Fruit fly (Drosophila melanogaster) whole organism, embryonic: ENCODE data around the gene CG15423.
A peak's percentile ranks its signal among the peaks of the same experiment; 100 is the strongest.

Experiments
- Bteb2 ChIP-seq: fragments of 200-800 bp; sonication (Bioruptor generic); optimal IDR thresholded peaks from 2 replicates; lab custom pipeline; 2016; ENCODE audit warnings: missing biosample characterization, missing genetic modification characterization
- CG10543 ChIP-seq: fragments of 200-800 bp; sonication (Bioruptor generic); optimal IDR thresholded peaks from 3 replicates; lab custom pipeline; 2017; ENCODE audit warnings: missing biosample characterization, mild to moderate bottlenecking, missing genetic modification characterization, moderate library complexity
- CG14667 ChIP-seq: fragments of 200-800 bp; sonication (Bioruptor generic); IDR thresholded peaks from 2 replicates; pipeline ENCODE4 v1.3.6; 2022; ENCODE audit warnings: missing biosample characterization, missing genetic modification characterization
- CG15479 ChIP-seq: fragments of 200-800 bp; sonication (Bioruptor generic); optimal IDR thresholded peaks from 3 replicates; lab custom pipeline; 2019; ENCODE audit warnings: missing biosample characterization, mild to moderate bottlenecking, missing genetic modification characterization, moderate library complexity
- CG15514 ChIP-seq: fragments of 200-800 bp; sonication (Bioruptor generic); optimal IDR thresholded peaks from 3 replicates; lab custom pipeline; 2017; ENCODE audit warnings: missing biosample characterization, missing genetic modification characterization, mild to moderate bottlenecking, moderate library complexity, missing genetic modification reagents
- CG17328 ChIP-seq: fragments of 200-800 bp; sonication (Bioruptor generic); IDR thresholded peaks from 2 replicates; pipeline ENCODE4 v1.3.6; 2022; ENCODE audit warnings: missing biosample characterization, missing genetic modification characterization
- CG18262 ChIP-seq: fragments of 200-800 bp; optimal IDR thresholded peaks from 3 replicates; lab custom pipeline; 2019; ENCODE audit warnings: missing biosample characterization, mild to moderate bottlenecking, missing genetic modification characterization, moderate library complexity
- CG32532 ChIP-seq: fragments of 200-800 bp; sonication (Bioruptor generic); IDR thresholded peaks from 2 replicates; pipeline ENCODE4 v1.3.6; 2022; ENCODE audit warnings: missing biosample characterization, missing genetic modification characterization
- CG4404 ChIP-seq: fragments of 200-800 bp; sonication (Bioruptor generic); IDR thresholded peaks from 2 replicates; pipeline ENCODE4 v1.3.6; 2022; ENCODE audit warnings: missing biosample characterization, missing genetic modification characterization
- CG5245 ChIP-seq: fragments of 200-800 bp; sonication (Bioruptor generic); optimal IDR thresholded peaks from 3 replicates; lab custom pipeline; 2016; ENCODE audit warnings: missing biosample characterization, missing genetic modification characterization
- CG6854 ChIP-seq: fragments of 200-800 bp; sonication (Bioruptor generic); optimal IDR thresholded peaks from 3 replicates; lab custom pipeline; 2017; ENCODE audit warnings: missing biosample characterization, mild to moderate bottlenecking, missing genetic modification characterization
- CG7928 ChIP-seq: fragments of 200-800 bp; sonication (Bioruptor generic); optimal IDR thresholded peaks from 2 replicates; lab custom pipeline; 2017; ENCODE audit warnings: missing biosample characterization, mild to moderate bottlenecking, missing genetic modification characterization
- CG8281 ChIP-seq: fragments of 200-800 bp; sonication (Bioruptor generic); optimal IDR thresholded peaks from 2 replicates; lab custom pipeline; 2018; ENCODE audit warnings: missing biosample characterization, mild to moderate bottlenecking, missing genetic modification characterization, moderate library complexity
- CG9609 ChIP-seq: fragments of 200-800 bp; sonication (Bioruptor generic); optimal IDR thresholded peaks from 3 replicates; lab custom pipeline; 2016; ENCODE audit warnings: missing biosample characterization, missing genetic modification characterization
- CG9727 ChIP-seq: fragments of 200-800 bp; sonication (Bioruptor generic); optimal IDR thresholded peaks from 3 replicates; lab custom pipeline; 2017; ENCODE audit warnings: missing biosample characterization, mild to moderate bottlenecking, missing genetic modification characterization
- CTCF ChIP-seq: fragments of 200-800 bp; sonication (Bioruptor generic); optimal IDR thresholded peaks from 2 replicates; lab custom pipeline; 2017; ENCODE audit warnings: missing biosample characterization, mild to moderate bottlenecking, missing genetic modification characterization, moderate library complexity
- D ChIP-seq, 2 experiments: fragments of 200-800 bp in 1 of 2; fragments of >200 bp in 1 of 2; sonication (Bioruptor generic) in 1 of 2; optimal IDR thresholded peaks; 2 replicates in 1 of 2; 3 replicates in 1 of 2; lab custom pipeline; 2017; ENCODE audit warnings: mild to moderate bottlenecking in 1 of 2, missing biosample characterization in 1 of 2, missing genetic modification characterization in 1 of 2, missing genetic modification reagents in 1 of 2
- E2f2 ChIP-seq: fragments of 200-800 bp; sonication (Bioruptor generic); IDR thresholded peaks from 2 replicates; pipeline ENCODE4 v1.3.6; 2022; ENCODE audit warnings: missing biosample characterization, missing genetic modification characterization
- Hr39 ChIP-seq: fragments of >200 bp; optimal IDR thresholded peaks from 2 replicates; lab custom pipeline; 2017
- Hsf ChIP-seq: fragments of 200-800 bp; sonication (Bioruptor generic); optimal IDR thresholded peaks from 3 replicates; lab custom pipeline; 2016; ENCODE audit warnings: missing biosample characterization, missing genetic modification characterization
- Lhr ChIP-seq: fragments of 200-800 bp; sonication (Bioruptor generic); optimal IDR thresholded peaks from 3 replicates; lab custom pipeline; 2017; ENCODE audit warnings: mild to moderate bottlenecking, missing biosample characterization, missing genetic modification reagents, missing genetic modification characterization
- Lim3 ChIP-seq: fragments of 200-800 bp; sonication (Bioruptor generic); IDR thresholded peaks from 2 replicates; pipeline ENCODE4 v1.3.6; 2022; ENCODE audit warnings: missing biosample characterization, missing genetic modification characterization
- MTF-1 ChIP-seq: fragments of 200-800 bp; sonication (Bioruptor generic); optimal IDR thresholded peaks from 2 replicates; lab custom pipeline; 2018; ENCODE audit warnings: missing biosample characterization, mild to moderate bottlenecking, missing genetic modification characterization, borderline replicate concordance
- Max ChIP-seq: fragments of 200-800 bp; sonication (Bioruptor generic); optimal IDR thresholded peaks from 2 replicates; lab custom pipeline; 2016; ENCODE audit warnings: missing biosample characterization, mild to moderate bottlenecking, missing genetic modification characterization
- NK7.1 ChIP-seq: fragments of 200-800 bp; sonication (Bioruptor generic); optimal IDR thresholded peaks from 3 replicates; lab custom pipeline; 2016; ENCODE audit warnings: missing biosample characterization, missing genetic modification characterization
- Nf-YA ChIP-seq: fragments of 200-800 bp; sonication (Bioruptor generic); IDR thresholded peaks from 2 replicates; pipeline ENCODE4 v1.3.6; 2022; ENCODE audit warnings: missing biosample characterization, missing genetic modification characterization
- Nf-YC ChIP-seq: fragments of 200-800 bp; optimal IDR thresholded peaks from 3 replicates; lab custom pipeline; 2019; ENCODE audit warnings: missing biosample characterization, mild to moderate bottlenecking, missing genetic modification characterization, moderate library complexity
- Oaz ChIP-seq: fragments of 200-800 bp; sonication (Bioruptor generic); IDR thresholded peaks from 2 replicates; pipeline ENCODE4 v1.3.6; 2022; ENCODE audit warnings: missing biosample characterization, missing genetic modification characterization
- Opbp ChIP-seq: fragments of 200-800 bp; sonication (Bioruptor generic); IDR thresholded peaks from 3 replicates; pipeline ENCODE4 v1.3.6; 2022; ENCODE audit warnings: missing biosample characterization, missing genetic modification characterization; ENCODE audit not compliant: partially characterized antibody
- Ravus ChIP-seq: fragments of 200-800 bp; sonication (Bioruptor generic); IDR thresholded peaks from 2 replicates; pipeline ENCODE4 v1.3.6; 2022; ENCODE audit warnings: missing biosample characterization, missing genetic modification characterization
- Stat92E ChIP-seq, 3 experiments: fragments of >200 bp in 2 of 3; fragments of 200-800 bp in 1 of 3; sonication (Bioruptor generic) in 1 of 3; optimal IDR thresholded peaks; 2 replicates each; lab custom pipeline; 2017 to 2019; ENCODE audit warnings: missing biosample characterization in 3 of 3, missing genetic modification characterization in 3 of 3, mild to moderate bottlenecking in 1 of 3, moderate library complexity in 1 of 3
- TFAM ChIP-seq: fragments of 200-800 bp; sonication (Bioruptor generic); optimal IDR thresholded peaks from 2 replicates; lab custom pipeline; 2017; ENCODE audit warnings: missing biosample characterization, missing genetic modification characterization, inconsistent platforms
- Xbp1 ChIP-seq: fragments of 200-800 bp; sonication (Bioruptor generic); optimal IDR thresholded peaks from 3 replicates; lab custom pipeline; 2016; ENCODE audit warnings: missing biosample characterization, mild to moderate bottlenecking, missing genetic modification characterization
- amos ChIP-seq: fragments of 200-800 bp; sonication (Bioruptor generic); IDR thresholded peaks from 2 replicates; pipeline ENCODE4 v1.3.6; 2022; ENCODE audit warnings: missing biosample characterization, missing genetic modification characterization; ENCODE audit not compliant: partially characterized antibody
- bab2 ChIP-seq: fragments of 200-800 bp; sonication (Bioruptor generic); optimal IDR thresholded peaks from 2 replicates; lab custom pipeline; 2016; ENCODE audit warnings: missing biosample characterization, missing genetic modification characterization
- crol ChIP-seq: fragments of 200-800 bp; sonication (Bioruptor generic); IDR thresholded peaks from 2 replicates; pipeline ENCODE4 v1.3.6; 2022; ENCODE audit warnings: missing biosample characterization, missing genetic modification characterization
- crp ChIP-seq, 2 experiments: fragments of 200-800 bp; sonication (Bioruptor generic); optimal IDR thresholded peaks; 2 replicates in 1 of 2; 3 replicates in 1 of 2; lab custom pipeline; 2017; ENCODE audit warnings: missing biosample characterization in 2 of 2, missing genetic modification characterization in 2 of 2, mild to moderate bottlenecking in 1 of 2, moderate library complexity in 1 of 2
- danr ChIP-seq: fragments of 200-800 bp; sonication (Bioruptor generic); IDR thresholded peaks from 2 replicates; pipeline ENCODE4 v1.3.6; 2022; ENCODE audit warnings: missing biosample characterization, missing genetic modification characterization
- gro ChIP-seq: fragments of 200-800 bp; sonication (Bioruptor generic); optimal IDR thresholded peaks from 2 replicates; lab custom pipeline; 2016; ENCODE audit warnings: missing biosample characterization, missing genetic modification characterization
- lilli ChIP-seq: fragments of 200-800 bp; sonication (Bioruptor generic); optimal IDR thresholded peaks from 3 replicates; lab custom pipeline; 2016; ENCODE audit warnings: missing biosample characterization, missing genetic modification characterization
- peb ChIP-seq: fragments of 200-800 bp; sonication (Bioruptor generic); IDR thresholded peaks from 2 replicates; pipeline ENCODE4 v1.3.6; 2022; ENCODE audit warnings: missing biosample characterization, missing genetic modification characterization
- pita ChIP-seq: fragments of 200-800 bp; sonication (Bioruptor generic); optimal IDR thresholded peaks from 2 replicates; lab custom pipeline; 2017; ENCODE audit warnings: missing biosample characterization, mild to moderate bottlenecking, missing genetic modification characterization
- prd ChIP-seq, 3 experiments: fragments of >200 bp in 2 of 3; fragments of 200-800 bp in 1 of 3; sonication (Bioruptor generic) in 1 of 3; optimal IDR thresholded peaks in 2 of 3; IDR thresholded peaks in 1 of 3; 2 replicates in 2 of 3; 3 replicates in 1 of 3; pipeline versions ENCODE4 v1.3.6 to Lab custom; 2017 to 2022; ENCODE audit warnings: missing biosample characterization in 1 of 3, missing genetic modification characterization in 1 of 3
- salm ChIP-seq: fragments of 200-800 bp; sonication (Bioruptor generic); optimal IDR thresholded peaks from 2 replicates; lab custom pipeline; 2018; ENCODE audit warnings: missing biosample characterization, mild to moderate bottlenecking, missing genetic modification characterization
- sc ChIP-seq, 3 experiments: fragments of >200 bp in 2 of 3; fragments of 200-800 bp in 1 of 3; sonication (Bioruptor generic) in 1 of 3; optimal IDR thresholded peaks; 2 replicates in 2 of 3; 3 replicates in 1 of 3; lab custom pipeline; 2017; ENCODE audit warnings: mild to moderate bottlenecking in 1 of 3, missing biosample characterization in 1 of 3, missing genetic modification characterization in 1 of 3, missing genetic modification reagents in 1 of 3
- sim ChIP-seq: fragments of 200-800 bp; sonication (Bioruptor generic); IDR thresholded peaks from 2 replicates; pipeline ENCODE4 v1.3.6; 2022; ENCODE audit warnings: missing biosample characterization, missing genetic modification characterization
- zfh2 ChIP-seq: fragments of 200-800 bp; sonication (Bioruptor generic); optimal IDR thresholded peaks from 2 replicates; lab custom pipeline; 2016; ENCODE audit warnings: missing biosample characterization, missing genetic modification characterization

Gene CG15423

DNA sequence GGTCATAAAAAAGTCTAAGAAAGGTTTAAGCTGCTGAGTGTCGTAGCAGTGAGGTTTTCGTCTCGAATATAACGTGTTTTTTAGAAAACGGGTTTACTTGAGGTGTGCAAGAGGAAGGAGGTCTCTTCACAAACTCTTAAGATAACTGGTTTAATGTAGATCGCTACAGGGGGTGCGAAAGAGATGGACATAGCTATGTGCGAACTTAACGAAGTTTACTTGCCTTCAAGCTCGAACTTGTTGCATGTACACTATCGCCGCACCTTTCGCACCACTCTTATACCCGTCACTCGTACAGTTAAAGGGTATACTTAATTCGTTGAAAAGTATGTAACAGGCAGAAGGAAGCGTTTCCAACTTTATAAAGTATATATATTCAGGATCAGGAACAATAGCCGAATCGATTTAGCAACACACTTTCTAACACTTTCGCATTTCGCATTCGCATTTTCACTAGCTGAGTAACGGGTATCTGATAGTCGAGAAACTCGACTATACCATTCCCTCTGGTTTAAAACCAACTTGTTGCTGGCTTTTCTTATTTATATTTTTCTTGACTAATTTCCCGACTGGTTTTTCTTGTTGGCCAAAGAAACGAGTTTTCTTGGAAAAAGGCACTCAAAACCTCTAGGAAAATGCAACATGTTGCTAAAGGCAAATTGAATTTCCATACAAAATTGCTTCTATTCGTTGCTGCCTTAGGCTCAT, 24.5 kb downstream of the CG15423 start (continued):
- TF ChIP-seq Max (peak; percentile 67), CG6854 (GFP tag; lab: Kevin White, UChicago) (no peak), crol (peak; percentile 34; the same call in 1 of the 2 replicates), MTF-1 (GFP tag; lab: Kevin White, UChicago) (peak; percentile 47), CG15514 (GFP tag; lab: Kevin White, UChicago) (peak; percentile 40), CG9727 (GFP tag; lab: Kevin White, UChicago) (peak; percentile 81), sc (optimal IDR thresholded peaks at IDR 0.05; lab: Kevin White, UChicago) (no peak), sc (GFP tag; optimal IDR thresholded peaks at IDR 0.05; lab: Kevin White, UChicago) (peak; percentile 86), bab2 (peak; percentile 83), prd (optimal IDR thresholded peaks at IDR 0.05; lab: Kevin White, UChicago) (no peak), prd (GFP tag; IDR thresholded peaks at IDR 0.05; lab: Robert Waterston, UW) (peak; percentile 91), D (optimal IDR thresholded peaks at IDR 0.05; lab: Kevin White, UChicago) (no peak), D (GFP tag; optimal IDR thresholded peaks at IDR 0.05; lab: Kevin White, UChicago) (peak; percentile 83), CG7928 (GFP tag; lab: Kevin White, UChicago) (peak; percentile 10), lilli (GFP tag; lab: Kevin White, UChicago) (peak; percentile 70), crp (GFP tag; optimal IDR thresholded peaks at IDR 0.05; lab: Kevin White, UChicago) (peak in 1 of 2 experiments; percentile 34), E2f2 (GFP tag; lab: Robert Waterston, UW) (peak; percentile 61), Nf-YC (tag; lab: Kevin White, UChicago) (peak; percentile 8), Xbp1 (GFP tag; lab: Kevin White, UChicago) (peak; percentile 87), CG32532 (GFP tag; lab: Robert Waterston, UW) (peak; percentile 83), Stat92E (GFP tag; optimal IDR thresholded peaks at IDR 0.05; lab: Kevin White, UChicago) (peak in 1 of 3 experiments; percentile 75), CG8281 (tag; lab: Kevin White, UChicago) (peak; percentile 63), Lhr (GFP tag; lab: Kevin White, UChicago) (peak; percentile 69), CG14667 (GFP tag; lab: Robert Waterston, UW) (no peak; the same call in 1 of the 2 replicates), zfh2 (GFP tag; lab: Kevin White, UChicago) (peak; percentile 19), CG17328 (GFP tag; lab: Robert Waterston, UW) (peak; percentile 92), pita (GFP tag; lab: Kevin White, UChicago) (no peak), Opbp (GFP tag; lab: Robert Waterston, UW) (peak; percentile 23; the same call in 1 of the 3 replicates), sim (GFP tag; lab: Robert Waterston, UW) (peak; percentile 73; the same call in 1 of the 2 replicates), Nf-YA (GFP tag; lab: Robert Waterston, UW) (peak; percentile 58; the same call in 1 of the 2 replicates), CG18262 (tag; lab: Kevin White, UChicago) (peak; percentile 92), Oaz (peak; percentile 72), TFAM (GFP tag; lab: Kevin White, UChicago) (peak; percentile 54), Bteb2 (peak; percentile 9), danr (peak; percentile 69; the same call in 1 of the 2 replicates), CG9609 (GFP tag; lab: Kevin White, UChicago) (peak; percentile 84), Hr39 (lab: Kevin White, UChicago) (no peak), Ravus (GFP tag; lab: Robert Waterston, UW) (peak; percentile 23; the same call in 1 of the 2 replicates), CG5245 (GFP tag; lab: Kevin White, UChicago) (peak; percentile 87), salm (peak; percentile 70), Lim3 (GFP tag; lab: Robert Waterston, UW) (0 out of 2 replicates have a peak, but pooled peaks have one; percentile 49), peb (peak; percentile 84), CTCF (GFP tag; lab: Kevin White, UChicago) (no peak), amos (GFP tag; lab: Robert Waterston, UW) (peak; percentile 47; the same call in 1 of the 2 replicates), NK7.1 (GFP tag; lab: Kevin White, UChicago) (peak; percentile 55), Hsf (peak; percentile 74), CG4404 (GFP tag; lab: Robert Waterston, UW) (peak; percentile 72), CG10543 (peak; percentile 17), CG15479 (GFP tag; lab: Kevin White, UChicago) (no peak), gro (GFP tag; lab: Kevin White, UChicago) (peak; percentile 43)
